Worm (Caenorhabditis elegans): ENCODE results near the gene clec-27.

Gene clec-27

ce11 chrV:16829396-16829795, 25.0 kb upstream of the clec-27 start, which contains the start of gene srh-214:
Gene srh-214 (minus strand): TSS chrV:16829755.
- TF ChIP-seq blmp-1 (tag; optimal IDR thresholded peaks at IDR 0.05) (no peak), ceh-83 (GFP tag; optimal IDR thresholded peaks at IDR 0.05) (no peak), hlh-1 (tag; optimal IDR thresholded peaks at IDR 0.05) (no peak), zip-8 (tag; optimal IDR thresholded peaks at IDR 0.05) (no peak), M03D4.4 (tag; optimal IDR thresholded peaks at IDR 0.05) (no peak), ceh-39 (tag; optimal IDR thresholded peaks at IDR 0.05) (no peak), ces-1 (GFP tag; optimal IDR thresholded peaks at IDR 0.05) (no peak), unc-39 (tag; optimal IDR thresholded peaks at IDR 0.05) (no peak), cnd-1 (tag; optimal IDR thresholded peaks at IDR 0.05) (no peak), lin-32 (GFP tag; optimal IDR thresholded peaks at IDR 0.05) (no peak), nhr-237 (tag; optimal IDR thresholded peaks at IDR 0.05) (no peak), mls-2 (tag; optimal IDR thresholded peaks at IDR 0.05) (no peak)

ce11 chrV:16831310-16831709, 23.1 kb upstream of the clec-27 start:
- TF ChIP-seq ham-2 (GFP tag; optimal IDR thresholded peaks at IDR 0.05) (no peak), ztf-11 (tag; optimal IDR thresholded peaks at IDR 0.05) (no peak), unc-39 (tag; optimal IDR thresholded peaks at IDR 0.05) (no peak), cnd-1 (tag; optimal IDR thresholded peaks at IDR 0.05) (no peak), flh-1 (GFP tag; optimal IDR thresholded peaks at IDR 0.05) (no peak)

ce11 chrV:16831921-16832320, 22.5 kb upstream of the clec-27 start, which contains the start of gene srh-215:
Gene srh-215 (minus strand): TSS chrV:16832021.
- no peak for TF ChIP-seq cnd-1 (tag; optimal IDR thresholded peaks at IDR 0.05)
- TF ChIP-seq elt-3 (tag; optimal IDR thresholded peaks at IDR 0.05), result no peak
- no peak for TF ChIP-seq unc-62 (GFP tag; optimal IDR thresholded peaks at IDR 0.05)
- no peak for TF ChIP-seq ham-2 (GFP tag; optimal IDR thresholded peaks at IDR 0.05)
- TF ChIP-seq bed-3 (GFP tag; optimal IDR thresholded peaks at IDR 0.05), result no peak
- no peak for TF ChIP-seq nhr-2 (tag; optimal IDR thresholded peaks at IDR 0.05)
- TF ChIP-seq M03D4.4 (tag; optimal IDR thresholded peaks at IDR 0.05), result no peak
- no peak for TF ChIP-seq drap-1 (GFP tag; optimal IDR thresholded peaks at IDR 0.05)
- no peak for TF ChIP-seq sptf-1 (tag; optimal IDR thresholded peaks at IDR 0.05)
- TF ChIP-seq zip-8 (tag; optimal IDR thresholded peaks at IDR 0.05), result no peak
- no peak for TF ChIP-seq nhr-237 (tag; optimal IDR thresholded peaks at IDR 0.05)
- TF ChIP-seq flh-1 (GFP tag; optimal IDR thresholded peaks at IDR 0.05), result no peak
- no peak for TF ChIP-seq tbx-8 (GFP tag; optimal IDR thresholded peaks at IDR 0.05)
- no peak for TF ChIP-seq hlh-1 (tag; optimal IDR thresholded peaks at IDR 0.05)
- no peak for TF ChIP-seq nhr-28 (tag; optimal IDR thresholded peaks at IDR 0.05)
- no peak for TF ChIP-seq nhr-76 (tag; optimal IDR thresholded peaks at IDR 0.05)
- TF ChIP-seq mls-2 (tag; optimal IDR thresholded peaks at IDR 0.05), result no peak

- TF ChIP-seq pha-4 (tag; optimal IDR thresholded peaks at IDR 0.05), result no peak
- TF ChIP-seq snpc-4 (tag; optimal IDR thresholded peaks at IDR 0.05), result no peak
- no peak for TF ChIP-seq nhr-237 (tag; optimal IDR thresholded peaks at IDR 0.05)
- TF ChIP-seq unc-62 (GFP tag; optimal IDR thresholded peaks at IDR 0.05), result no peak
- no peak for TF ChIP-seq ceh-39 (tag; optimal IDR thresholded peaks at IDR 0.05)
- no peak for TF ChIP-seq mls-2 (tag; optimal IDR thresholded peaks at IDR 0.05)
- TF ChIP-seq blmp-1 (tag; optimal IDR thresholded peaks at IDR 0.05), result no peak
- no peak for TF ChIP-seq mab-5 (tag; optimal IDR thresholded peaks at IDR 0.05)
- TF ChIP-seq ham-2 (GFP tag; optimal IDR thresholded peaks at IDR 0.05), result no peak
Measured at ce11 chrV:16832865-16833264, 21.6 kb upstream of the clec-27 start, which contains the start of gene phy-3. Gene phy-3 (plus strand): TSS chrV:16833165.

ce11 chrV:16833672-16834071, 20.8 kb upstream of the clec-27 start:
- TF ChIP-seq M03D4.4 (tag; optimal IDR thresholded peaks at IDR 0.05) (no peak), bed-3 (GFP tag; optimal IDR thresholded peaks at IDR 0.05) (no peak), mls-2 (tag; optimal IDR thresholded peaks at IDR 0.05) (no peak), drap-1 (GFP tag; optimal IDR thresholded peaks at IDR 0.05) (no peak)

- TF ChIP-seq unc-62 (GFP tag; optimal IDR thresholded peaks at IDR 0.05) (no peak), ceh-83 (GFP tag; optimal IDR thresholded peaks at IDR 0.05) (no peak), nhr-12 (tag; optimal IDR thresholded peaks at IDR 0.05) (no peak), tbx-8 (GFP tag; optimal IDR thresholded peaks at IDR 0.05) (no peak), nhr-28 (tag; optimal IDR thresholded peaks at IDR 0.05) (no peak)
Measured at ce11 chrV:16834989-16835388, 19.4 kb upstream of the clec-27 start, which contains the start of gene tni-3. Gene tni-3 (minus strand): TSS chrV:16835128.

- TF ChIP-seq flh-1 (GFP tag; optimal IDR thresholded peaks at IDR 0.05) (no peak), sptf-1 (tag; optimal IDR thresholded peaks at IDR 0.05) (no peak), elt-3 (tag; optimal IDR thresholded peaks at IDR 0.05) (no peak), lin-13 (tag; optimal IDR thresholded peaks at IDR 0.05) (no peak), nhr-2 (tag; optimal IDR thresholded peaks at IDR 0.05) (no peak), sem-2 (GFP tag; optimal IDR thresholded peaks at IDR 0.05) (no peak), lsy-2 (tag; optimal IDR thresholded peaks at IDR 0.05) (no peak), ceh-43 (GFP tag; optimal IDR thresholded peaks at IDR 0.05) (no peak), unc-120 (tag; optimal IDR thresholded peaks at IDR 0.05; ENCODE audit: poor library complexity, severe bottlenecking) (no peak), ceh-83 (GFP tag; optimal IDR thresholded peaks at IDR 0.05) (no peak), cnd-1 (tag; optimal IDR thresholded peaks at IDR 0.05) (no peak), lin-32 (GFP tag; optimal IDR thresholded peaks at IDR 0.05) (no peak), unc-62 (GFP tag; optimal IDR thresholded peaks at IDR 0.05) (no peak), blmp-1 (tag; optimal IDR thresholded peaks at IDR 0.05) (no peak), snpc-4 (tag; optimal IDR thresholded peaks at IDR 0.05) (no peak), nhr-12 (tag; optimal IDR thresholded peaks at IDR 0.05) (no peak), mls-2 (tag; optimal IDR thresholded peaks at IDR 0.05) (no peak), mep-1 (tag; optimal IDR thresholded peaks at IDR 0.05) (no peak)
Measured at ce11 chrV:16836100-16836499, 18.3 kb upstream of the clec-27 start.

Data from whole organism, mixed stage, embryonic.